In the genomic region with DNA sequence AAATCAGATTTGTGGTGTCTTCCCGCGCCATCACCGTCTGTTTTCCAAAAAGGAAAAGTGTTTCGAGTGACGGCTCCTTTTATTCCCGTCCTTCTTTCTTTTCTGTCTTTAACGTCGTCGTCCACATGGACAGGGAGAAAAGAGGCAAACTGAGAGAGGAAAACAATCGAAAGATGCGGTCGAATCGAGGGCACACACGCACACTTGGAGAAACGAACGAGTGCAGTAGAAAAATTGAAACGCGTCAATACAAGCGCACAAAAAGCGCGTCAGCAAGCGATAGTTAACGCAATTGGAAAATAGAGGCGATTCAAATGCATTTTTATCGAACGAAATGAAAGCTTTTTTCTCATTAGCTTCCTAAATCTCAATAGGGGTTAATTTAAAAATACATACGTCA, we compare ENCODE assay signal across 4 worm cellular contexts.
A peak's percentile ranks its signal among the peaks of the same experiment; 100 is the strongest.
TF ChIP-seq lines count a peak whose summit lies in the region.

No protein-coding gene starts in this region.

TF ChIP-seq in whole organism, L2 larva, 48 proteins besides CTCF, POLR2A, EP300 and RAD21 (continues in another document):
- TF ChIP-seq mdl-1 (tag; optimal IDR thresholded peaks at IDR 0.05; lab: Kevin White, UChicago) (peak in 1 of 2 experiments; percentile 79), ceh-82 (tag; optimal IDR thresholded peaks at IDR 0.05; lab: Kevin White, UChicago) (peak; percentile 44), sem-4 (tag; optimal IDR thresholded peaks at IDR 0.05; lab: Kevin White, UChicago) (peak; percentile 95), ceh-16 (tag; optimal IDR thresholded peaks at IDR 0.05; lab: Kevin White, UChicago) (peak; percentile 86), nhr-12 (tag; optimal IDR thresholded peaks at IDR 0.05; lab: Kevin White, UChicago) (peak; percentile 19), unc-55 (GFP tag; optimal IDR thresholded peaks at IDR 0.05; lab: Kevin White, UChicago) (peak; percentile 94), unc-62 (GFP tag; optimal IDR thresholded peaks at IDR 0.05; lab: Kevin White, UChicago) (peak; percentile 32), ZK546.5 (tag; optimal IDR thresholded peaks at IDR 0.05; lab: Kevin White, UChicago) (peak; percentile 12), F13H6.1 (tag; optimal IDR thresholded peaks at IDR 0.05; lab: Kevin White, UChicago) (peak; percentile 94), sma-3 (GFP tag; optimal IDR thresholded peaks at IDR 0.05; lab: Kevin White, UChicago) (peak; percentile 87), ztf-11 (tag; optimal IDR thresholded peaks at IDR 0.05; lab: Kevin White, UChicago) (no peak), nhr-23 (tag; optimal IDR thresholded peaks at IDR 0.05; lab: Kevin White, UChicago) (no peak), ztf-1 (GFP tag; conservative IDR thresholded peaks at IDR 0.05; lab: Robert Waterston, UW) (no peak), ztf-4 (tag; optimal IDR thresholded peaks at IDR 0.05; lab: Kevin White, UChicago) (peak; percentile 69), R02D3.7 (tag; optimal IDR thresholded peaks at IDR 0.05; lab: Kevin White, UChicago) (peak; percentile 42), nhr-10 (tag; optimal IDR thresholded peaks at IDR 0.05; lab: Kevin White, UChicago) (peak; percentile 31), peb-1 (tag; optimal IDR thresholded peaks at IDR 0.05; lab: Kevin White, UChicago) (no peak), blmp-1 (tag; optimal IDR thresholded peaks at IDR 0.05; lab: Kevin White, UChicago; ENCODE audit: insufficient read depth) (peak; percentile 52), elt-3 (tag; optimal IDR thresholded peaks at IDR 0.05; lab: Kevin White, UChicago) (no peak), sma-9 (GFP tag; optimal IDR thresholded peaks at IDR 0.05; lab: Kevin White, UChicago) (peak; percentile 95), sma-9 (tag; optimal IDR thresholded peaks at IDR 0.05; lab: Kevin White, UChicago) (no peak), lin-11 (tag; optimal IDR thresholded peaks at IDR 0.05; lab: Kevin White, UChicago) (peak; percentile 93)

TF ChIP-seq in whole organism, L4 larva, 104 proteins besides CTCF, POLR2A, EP300 and RAD21 (continues in another document):
- TF ChIP-seq Y75B8A.6 (GFP tag; IDR thresholded peaks at IDR 0.05; lab: Robert Waterston, UW), result no peak
- no peak for TF ChIP-seq dmd-8 (GFP tag; IDR thresholded peaks at IDR 0.05; lab: Robert Waterston, UW)
- TF ChIP-seq madf-9 (GFP tag; conservative IDR thresholded peaks at IDR 0.05; lab: Robert Waterston, UW), result no peak; the same call in 1 of the 2 replicates
- TF ChIP-seq mdl-1 (tag; optimal IDR thresholded peaks at IDR 0.05; lab: Kevin White, UChicago), result peak in 1 of 2 experiments; percentile 90
- peak; percentile 89 for TF ChIP-seq hmg-1.1 (GFP tag; IDR thresholded peaks at IDR 0.05; lab: Robert Waterston, UW)
- peak; percentile 92 for TF ChIP-seq dve-1 (tag; optimal IDR thresholded peaks at IDR 0.05; lab: Kevin White, UChicago; ENCODE audit: insufficient read depth)
- TF ChIP-seq spr-1 (tag; optimal IDR thresholded peaks at IDR 0.05; lab: Kevin White, UChicago), result peak; percentile 59
- peak; percentile 46 for TF ChIP-seq unc-130 (GFP tag; optimal IDR thresholded peaks at IDR 0.05; lab: Kevin White, UChicago)
- peak; percentile 94 for TF ChIP-seq nhr-11 (tag; optimal IDR thresholded peaks at IDR 0.05; lab: Kevin White, UChicago)
- TF ChIP-seq fkh-10 (GFP tag; optimal IDR thresholded peaks at IDR 0.05; lab: Kevin White, UChicago), result peak; percentile 98
- no peak for TF ChIP-seq skn-1 (tag; optimal IDR thresholded peaks at IDR 0.05; lab: Kevin White, UChicago)
- peak; percentile 38 for TF ChIP-seq snpc-4 (tag; optimal IDR thresholded peaks at IDR 0.05; lab: Kevin White, UChicago)
- TF ChIP-seq jun-1 (tag; optimal IDR thresholded peaks at IDR 0.05; lab: Kevin White, UChicago), result peak; percentile 17
- TF ChIP-seq dpl-1 (GFP tag; optimal IDR thresholded peaks at IDR 0.05; lab: Kevin White, UChicago), result peak; percentile 96
- TF ChIP-seq ceh-44 (GFP tag; IDR thresholded peaks at IDR 0.05; lab: Robert Waterston, UW), result no peak
- no peak for TF ChIP-seq saeg-2 (GFP tag; IDR thresholded peaks at IDR 0.05; lab: Robert Waterston, UW)
- TF ChIP-seq lir-3 (tag; optimal IDR thresholded peaks at IDR 0.05; lab: Kevin White, UChicago), result no peak
- 0 out of 2 replicates have a peak, but pooled peaks have one; percentile 35 for TF ChIP-seq dmd-9 (GFP tag; IDR thresholded peaks at IDR 0.05; lab: Robert Waterston, UW)
- no peak for TF ChIP-seq Y5F2A.4 (GFP tag; optimal IDR thresholded peaks at IDR 0.05; lab: Kevin White, UChicago)
- peak; percentile 76 for TF ChIP-seq ceh-20 (GFP tag; IDR thresholded peaks at IDR 0.05; lab: Robert Waterston, UW)
- no peak for TF ChIP-seq mxl-2 (GFP tag; conservative IDR thresholded peaks at IDR 0.05; lab: Robert Waterston, UW)
- TF ChIP-seq ceh-28 (tag; optimal IDR thresholded peaks at IDR 0.05; lab: Kevin White, UChicago), result peak; percentile 44

TF ChIP-seq in whole organism, late embryonic, 69 proteins besides CTCF, POLR2A, EP300 and RAD21 (continues in another document):
- no peak for TF ChIP-seq Y22D7AL.16 (tag; optimal IDR thresholded peaks at IDR 0.05; lab: Kevin White, UChicago)
- no peak for TF ChIP-seq gmeb-2 (tag; optimal IDR thresholded peaks at IDR 0.05; lab: Kevin White, UChicago)
- TF ChIP-seq zip-5 (tag; optimal IDR thresholded peaks at IDR 0.05; lab: Kevin White, UChicago), result no peak
- no peak for TF ChIP-seq pqm-1 (tag; optimal IDR thresholded peaks at IDR 0.05; lab: Kevin White, UChicago)
- TF ChIP-seq ceh-18 (tag; optimal IDR thresholded peaks at IDR 0.05; lab: Kevin White, UChicago), result peak; percentile 65
- no peak for TF ChIP-seq ceh-2 (tag; optimal IDR thresholded peaks at IDR 0.05; lab: Kevin White, UChicago)
- no peak for TF ChIP-seq sox-4 (tag; optimal IDR thresholded peaks at IDR 0.05; lab: Kevin White, UChicago)
- TF ChIP-seq pros-1 (tag; optimal IDR thresholded peaks at IDR 0.05; lab: Kevin White, UChicago), result peak; percentile 32
- peak; percentile 77 for TF ChIP-seq ceh-31 (tag; optimal IDR thresholded peaks at IDR 0.05; lab: Kevin White, UChicago)
- TF ChIP-seq ceh-9 (tag; optimal IDR thresholded peaks at IDR 0.05; lab: Kevin White, UChicago), result no peak
- TF ChIP-seq sdc-2 (tag; optimal IDR thresholded peaks at IDR 0.05; lab: Kevin White, UChicago), result peak; percentile 1
- no peak for TF ChIP-seq hlh-6 (tag; optimal IDR thresholded peaks at IDR 0.05; lab: Kevin White, UChicago)
- peak; percentile 35 for TF ChIP-seq dve-1 (tag; optimal IDR thresholded peaks at IDR 0.05; lab: Kevin White, UChicago)
- no peak for TF ChIP-seq ttx-3 (tag; optimal IDR thresholded peaks at IDR 0.05; lab: Kevin White, UChicago)
- TF ChIP-seq ceh-30 (tag; optimal IDR thresholded peaks at IDR 0.05; lab: Kevin White, UChicago), result peak; percentile 48
- no peak for TF ChIP-seq ceh-19 (GFP tag; optimal IDR thresholded peaks at IDR 0.05; lab: Kevin White, UChicago)
- TF ChIP-seq fax-1 (tag; optimal IDR thresholded peaks at IDR 0.05; lab: Kevin White, UChicago), result no peak
- peak; percentile 29 for TF ChIP-seq unc-55 (GFP tag; optimal IDR thresholded peaks at IDR 0.05; lab: Kevin White, UChicago)
- TF ChIP-seq ceh-48 (tag; optimal IDR thresholded peaks at IDR 0.05; lab: Kevin White, UChicago), result peak; percentile 50
- peak; percentile 34 for TF ChIP-seq ceh-34 (tag; optimal IDR thresholded peaks at IDR 0.05; lab: Kevin White, UChicago)
- peak; percentile 67 for TF ChIP-seq tbx-2 (tag; optimal IDR thresholded peaks at IDR 0.05; lab: Kevin White, UChicago)
- peak; percentile 91 for TF ChIP-seq unc-42 (tag; optimal IDR thresholded peaks at IDR 0.05; lab: Kevin White, UChicago)
- TF ChIP-seq ref-2 (tag; optimal IDR thresholded peaks at IDR 0.05; lab: Kevin White, UChicago), result peak; percentile 66
- no peak for TF ChIP-seq nhr-232 (tag; optimal IDR thresholded peaks at IDR 0.05; lab: Kevin White, UChicago)

TF ChIP-seq in whole organism, mixed stage, embryonic, 35 proteins besides CTCF, POLR2A, EP300 and RAD21:
- TF ChIP-seq nhr-2 (tag; optimal IDR thresholded peaks at IDR 0.05; lab: Kevin White, UChicago) (no peak), ceh-39 (tag; optimal IDR thresholded peaks at IDR 0.05; lab: Kevin White, UChicago) (peak; percentile 30), lsy-2 (tag; optimal IDR thresholded peaks at IDR 0.05; lab: Kevin White, UChicago) (peak; percentile 78), bed-3 (GFP tag; optimal IDR thresholded peaks at IDR 0.05; lab: Kevin White, UChicago) (no peak), nhr-12 (tag; optimal IDR thresholded peaks at IDR 0.05; lab: Kevin White, UChicago) (no peak), ces-1 (GFP tag; optimal IDR thresholded peaks at IDR 0.05; lab: Kevin White, UChicago) (peak; percentile 93), unc-120 (tag; optimal IDR thresholded peaks at IDR 0.05; lab: Kevin White, UChicago; ENCODE audit: poor library complexity, severe bottlenecking) (peak; percentile 28), ham-2 (GFP tag; optimal IDR thresholded peaks at IDR 0.05; lab: Kevin White, UChicago) (peak; percentile 34), unc-62 (GFP tag; optimal IDR thresholded peaks at IDR 0.05; lab: Kevin White, UChicago) (peak; percentile 6), sptf-1 (tag; optimal IDR thresholded peaks at IDR 0.05; lab: Kevin White, UChicago) (peak; percentile 45), nhr-76 (tag; optimal IDR thresholded peaks at IDR 0.05; lab: Kevin White, UChicago) (no peak), nhr-237 (tag; optimal IDR thresholded peaks at IDR 0.05; lab: Kevin White, UChicago) (peak; percentile 42), lin-13 (tag; optimal IDR thresholded peaks at IDR 0.05; lab: Kevin White, UChicago) (peak; percentile 67), hlh-1 (tag; optimal IDR thresholded peaks at IDR 0.05; lab: Kevin White, UChicago) (peak; percentile 58), snpc-4 (tag; optimal IDR thresholded peaks at IDR 0.05; lab: Kevin White, UChicago) (no peak), drap-1 (GFP tag; optimal IDR thresholded peaks at IDR 0.05; lab: Kevin White, UChicago) (peak; percentile 36), pha-4 (tag; optimal IDR thresholded peaks at IDR 0.05; lab: Kevin White, UChicago) (peak; percentile 72), zip-8 (tag; optimal IDR thresholded peaks at IDR 0.05; lab: Kevin White, UChicago) (no peak), M03D4.4 (tag; optimal IDR thresholded peaks at IDR 0.05; lab: Kevin White, UChicago) (peak; percentile 17), mep-1 (tag; optimal IDR thresholded peaks at IDR 0.05; lab: Kevin White, UChicago) (peak; percentile 82)
